Fruit fly (Drosophila melanogaster) whole organism, adult: ENCODE measurements around the gene ATPsynB.

ENCODE experiments used
- CG1620 ChIP-seq: fragments of 200-800 bp; sonication (Bioruptor generic); optimal IDR thresholded peaks from 2 replicates; lab custom pipeline; 2016; ENCODE audit warnings: missing biosample characterization, missing genetic modification characterization
- Clk ChIP-seq: fragments of 200-800 bp; sonication (Bioruptor generic); optimal IDR thresholded peaks from 2 replicates; lab custom pipeline; 2017; ENCODE audit warnings: missing biosample characterization, missing genetic modification characterization
- kay ChIP-seq: fragments of 200-800 bp; sonication (Bioruptor generic); peaks from one replicate; lab custom pipeline; 2016; ENCODE audit warnings: missing biosample characterization, missing genetic modification characterization, borderline replicate concordance
- pad ChIP-seq: fragments of 200-800 bp; sonication (Bioruptor generic); optimal IDR thresholded peaks from 3 replicates; lab custom pipeline; 2017; ENCODE audit warnings: missing biosample characterization, missing genetic modification characterization, mild to moderate bottlenecking, moderate library complexity, missing genetic modification reagents

- peak; percentile 62 for TF ChIP-seq kay (GFP tag; lab: Kevin White, UChicago)
- TF ChIP-seq pad (GFP tag; lab: Kevin White, UChicago): peak; percentile 67
- peak; percentile 73 for TF ChIP-seq CG1620 (GFP tag; lab: Kevin White, UChicago)
- TF ChIP-seq Clk: peak; percentile 63
These were observed 15.8 kb upstream of the ATPsynB start, which contains the start of gene vsg for dm6 chr3L:9713828-9714536.
